Worm (Caenorhabditis elegans): Measurements from ENCODE around the gene srd-21.

The srd-21 gene

ce11 chrV:16628991-16629390 is 709 bp upstream of the srd-21 start, which contains the start of gene W06G6.2:
Gene W06G6.2 (plus strand): TSS chrV:16629291.
- no peak for TF ChIP-seq sptf-1 (tag; optimal IDR thresholded peaks at IDR 0.05)
- no peak for TF ChIP-seq nhr-19 (GFP tag; conservative IDR thresholded peaks at IDR 0.05)
- no peak for TF ChIP-seq dpl-1 (GFP tag; optimal IDR thresholded peaks at IDR 0.05)
- TF ChIP-seq efl-3 (GFP tag; optimal IDR thresholded peaks at IDR 0.05) = no peak
- TF ChIP-seq aha-1 (tag; optimal IDR thresholded peaks at IDR 0.05) = no peak
- no peak for TF ChIP-seq blmp-1 (tag; optimal IDR thresholded peaks at IDR 0.05)
- no peak for TF ChIP-seq nhr-12 (tag; optimal IDR thresholded peaks at IDR 0.05)
- no peak for TF ChIP-seq C34B4.2 (tag; optimal IDR thresholded peaks at IDR 0.05)
- no peak for TF ChIP-seq F16B12.6 (tag; optimal IDR thresholded peaks at IDR 0.05)
- no peak for TF ChIP-seq unc-130 (tag; optimal IDR thresholded peaks at IDR 0.05)
- TF ChIP-seq lin-14 (GFP tag; optimal IDR thresholded peaks at IDR 0.05) = no peak
- TF ChIP-seq nhr-237 (tag; optimal IDR thresholded peaks at IDR 0.05) = no peak
- no peak for TF ChIP-seq lsy-2 (tag; optimal IDR thresholded peaks at IDR 0.05)
- TF ChIP-seq nhr-76 (tag; optimal IDR thresholded peaks at IDR 0.05) = no peak
- TF ChIP-seq fos-1 (tag; optimal IDR thresholded peaks at IDR 0.05) = no peak
- no peak for TF ChIP-seq nhr-28 (tag; optimal IDR thresholded peaks at IDR 0.05)
- no peak for TF ChIP-seq xbp-1 (tag; optimal IDR thresholded peaks at IDR 0.05)
- no peak for TF ChIP-seq lin-35 (GFP tag; optimal IDR thresholded peaks at IDR 0.05)
- no peak for TF ChIP-seq hlh-17 (GFP tag; optimal IDR thresholded peaks at IDR 0.05; ENCODE audit: borderline replicate concordance)

- TF ChIP-seq lin-13 (GFP tag; optimal IDR thresholded peaks at IDR 0.05) (no peak), elt-2 (tag; optimal IDR thresholded peaks at IDR 0.05) (peak; percentile 54)
Measured at ce11 chrV:16635911-16636310, 6.2 kb downstream of the srd-21 start, which contains the start of gene mltn-11. Gene mltn-11 (plus strand): TSS chrV:16636186.

- TF ChIP-seq xbp-1 (tag; optimal IDR thresholded peaks at IDR 0.05) (no peak), snpc-4 (tag; optimal IDR thresholded peaks at IDR 0.05) (no peak), isw-1 (GFP tag; IDR thresholded peaks at IDR 0.05) (no peak), jun-1 (tag; optimal IDR thresholded peaks at IDR 0.05) (no peak), elt-2 (tag; optimal IDR thresholded peaks at IDR 0.05) (no peak), unc-86 (tag; optimal IDR thresholded peaks at IDR 0.05) (no peak), aha-1 (tag; optimal IDR thresholded peaks at IDR 0.05) (no peak), hpl-2 (GFP tag; optimal IDR thresholded peaks at IDR 0.05) (no peak), egl-13 (tag; optimal IDR thresholded peaks at IDR 0.05) (no peak), F16B12.6 (tag; optimal IDR thresholded peaks at IDR 0.05) (no peak), unc-130 (tag; optimal IDR thresholded peaks at IDR 0.05) (no peak), lin-14 (GFP tag; optimal IDR thresholded peaks at IDR 0.05) (no peak), unc-62 (GFP tag; optimal IDR thresholded peaks at IDR 0.05) (no peak)
Measured at ce11 chrV:16638204-16638603, 8.5 kb downstream of the srd-21 start, which contains the start of gene srw-76. Gene srw-76 (minus strand): TSS chrV:16638304.

ce11 chrV:16640366-16640765 is 10.7 kb downstream of the srd-21 start:
- TF ChIP-seq dpl-1 (GFP tag; optimal IDR thresholded peaks at IDR 0.05) (no peak), fkh-10 (GFP tag; optimal IDR thresholded peaks at IDR 0.05) (no peak), nhr-19 (GFP tag; conservative IDR thresholded peaks at IDR 0.05) (no peak), lir-3 (tag; optimal IDR thresholded peaks at IDR 0.05; ENCODE audit: poor library complexity) (no peak), zip-4 (GFP tag; optimal IDR thresholded peaks at IDR 0.05) (no peak), jun-1 (tag; optimal IDR thresholded peaks at IDR 0.05) (no peak), elt-3 (tag; optimal IDR thresholded peaks at IDR 0.05) (no peak), nhr-47 (tag; optimal IDR thresholded peaks at IDR 0.05) (no peak), sox-4 (tag; optimal IDR thresholded peaks at IDR 0.05) (no peak), nhr-90 (tag; optimal IDR thresholded peaks at IDR 0.05; ENCODE audit: poor library complexity) (no peak), ama-1 (optimal IDR thresholded peaks at IDR 0.05) (no peak), tlp-1 (tag; optimal IDR thresholded peaks at IDR 0.05) (no peak), nhr-12 (tag; optimal IDR thresholded peaks at IDR 0.05) (no peak), sup-37 (GFP tag; optimal IDR thresholded peaks at IDR 0.05) (no peak), ceh-82 (tag; optimal IDR thresholded peaks at IDR 0.05) (no peak), ztf-11 (tag; optimal IDR thresholded peaks at IDR 0.05) (no peak)

Data from whole organism, L1 larva.